Worm (Caenorhabditis elegans) whole organism, mixed stage, embryonic: ENCODE data around the gene dlc-1.

Source experiments
- M03D4.4 ChIP-seq: sonication (generic microtip); optimal IDR thresholded peaks from 2 replicates; lab custom pipeline; 2017; ENCODE audit warnings: mild to moderate bottlenecking, missing genetic modification characterization, missing compliant biosample characterization
- bed-3 ChIP-seq: fragments of 200-800 bp; sonication (Bioruptor generic); optimal IDR thresholded peaks from 3 replicates; lab custom pipeline; 2018; ENCODE audit warnings: mild to moderate bottlenecking, missing genetic modification characterization, moderate library complexity, missing compliant biosample characterization
- ceh-39 ChIP-seq: fragments of 150-350 bp; optimal IDR thresholded peaks from 2 replicates; lab custom pipeline; 2014; ENCODE audit warnings: missing biosample characterization, missing genetic modification characterization
- ceh-43 ChIP-seq: fragments of 200-800 bp; sonication (Bioruptor generic); optimal IDR thresholded peaks from 2 replicates; lab custom pipeline; 2018; ENCODE audit warnings: mild to moderate bottlenecking, missing genetic modification characterization, moderate library complexity, missing compliant biosample characterization
- ceh-83 ChIP-seq: fragments of 200-800 bp; sonication (Bioruptor generic); optimal IDR thresholded peaks from 2 replicates; lab custom pipeline; 2018; ENCODE audit warnings: mild to moderate bottlenecking, missing genetic modification characterization, missing compliant biosample characterization
- ces-1 ChIP-seq: fragments of 150-350 bp; optimal IDR thresholded peaks from 2 replicates; lab custom pipeline; 2014; ENCODE audit warnings: missing biosample characterization, missing genetic modification reagents, missing genetic modification characterization
- cnd-1 ChIP-seq: fragments of 200-800 bp; sonication (Bioruptor generic); optimal IDR thresholded peaks from 2 replicates; lab custom pipeline; 2018; ENCODE audit warnings: mild to moderate bottlenecking, missing genetic modification characterization, missing compliant biosample characterization
- drap-1 ChIP-seq: fragments of 200-800 bp; sonication (Bioruptor generic); optimal IDR thresholded peaks from 3 replicates; lab custom pipeline; 2018; ENCODE audit warnings: mild to moderate bottlenecking, missing genetic modification characterization, missing compliant biosample characterization
- elt-1 ChIP-seq: sonication (generic microtip); optimal IDR thresholded peaks from 2 replicates; lab custom pipeline; 2017; ENCODE audit warnings: missing genetic modification characterization, mild to moderate bottlenecking, missing compliant biosample characterization, antibody characterized with exemption, moderate library complexity, borderline replicate concordance; ENCODE audit not compliant: insufficient read depth
- elt-3 ChIP-seq: fragments of 150-350 bp; optimal IDR thresholded peaks from 2 replicates; lab custom pipeline; 2014; ENCODE audit warnings: missing biosample characterization, missing genetic modification characterization
- ham-2 ChIP-seq: fragments of 200-800 bp; sonication (Bioruptor generic); optimal IDR thresholded peaks from 2 replicates; lab custom pipeline; 2018; ENCODE audit warnings: mild to moderate bottlenecking, missing genetic modification characterization, missing compliant biosample characterization
- hlh-1 ChIP-seq: fragments of 150-350 bp; optimal IDR thresholded peaks from 2 replicates; lab custom pipeline; 2014; ENCODE audit warnings: missing biosample characterization, missing genetic modification reagents, missing genetic modification characterization
- lin-13 ChIP-seq: fragments of 150-350 bp; optimal IDR thresholded peaks from 2 replicates; lab custom pipeline; 2014; ENCODE audit warnings: missing biosample characterization, missing genetic modification characterization
- lin-32 ChIP-seq: fragments of 200-800 bp; sonication (Bioruptor generic); optimal IDR thresholded peaks from 2 replicates; lab custom pipeline; 2018; ENCODE audit warnings: mild to moderate bottlenecking, missing genetic modification characterization, missing compliant biosample characterization
- lsy-2 ChIP-seq: fragments of 150-350 bp; optimal IDR thresholded peaks from 2 replicates; lab custom pipeline; 2014; ENCODE audit warnings: missing biosample characterization, missing genetic modification characterization
- mab-5 ChIP-seq: fragments of 150-350 bp; optimal IDR thresholded peaks from 2 replicates; lab custom pipeline; 2014; ENCODE audit warnings: missing biosample characterization, missing genetic modification characterization
- mep-1 ChIP-seq: fragments of 150-350 bp; optimal IDR thresholded peaks from 2 replicates; lab custom pipeline; 2017; ENCODE audit warnings: missing biosample characterization, missing genetic modification reagents, missing genetic modification characterization, inconsistent platforms
- mls-2 ChIP-seq: sonication (generic microtip); optimal IDR thresholded peaks from 2 replicates; lab custom pipeline; 2016; ENCODE audit warnings: mild to moderate bottlenecking, missing genetic modification characterization, moderate library complexity, missing compliant biosample characterization
- nhr-2 ChIP-seq: fragments of 150-350 bp; optimal IDR thresholded peaks from 2 replicates; lab custom pipeline; 2014; ENCODE audit warnings: missing biosample characterization, missing genetic modification characterization
- nhr-237 ChIP-seq: fragments of 150-350 bp; optimal IDR thresholded peaks from 2 replicates; lab custom pipeline; 2014; ENCODE audit warnings: missing biosample characterization, missing genetic modification characterization
- nhr-28 ChIP-seq: fragments of 150-350 bp; optimal IDR thresholded peaks from 2 replicates; lab custom pipeline; 2014; ENCODE audit warnings: missing biosample characterization, missing genetic modification characterization
- nhr-76 ChIP-seq: sonication (generic microtip); optimal IDR thresholded peaks from 2 replicates; lab custom pipeline; 2017; ENCODE audit warnings: missing biosample characterization, missing genetic modification characterization
- pha-4 ChIP-seq: fragments of 150-350 bp; optimal IDR thresholded peaks from 2 replicates; lab custom pipeline; 2018; ENCODE audit warnings: missing biosample characterization, missing genetic modification reagents, missing genetic modification characterization
- sem-2 ChIP-seq: fragments of 200-800 bp; sonication (Bioruptor generic); optimal IDR thresholded peaks from 2 replicates; lab custom pipeline; 2018; ENCODE audit warnings: mild to moderate bottlenecking, missing genetic modification characterization, missing compliant biosample characterization
- snpc-4 ChIP-seq: fragments of 150-350 bp; optimal IDR thresholded peaks from 2 replicates; lab custom pipeline; 2014; ENCODE audit warnings: missing biosample characterization, missing genetic modification characterization
- sptf-1 ChIP-seq: sonication (generic microtip); optimal IDR thresholded peaks from 2 replicates; lab custom pipeline; 2017; ENCODE audit warnings: mild to moderate bottlenecking, missing genetic modification characterization, moderate library complexity, missing compliant biosample characterization
- unc-39 ChIP-seq: fragments of 150-350 bp; optimal IDR thresholded peaks from 2 replicates; lab custom pipeline; 2014; ENCODE audit warnings: missing biosample characterization, missing genetic modification characterization
- unc-62 ChIP-seq: fragments of 150-350 bp; optimal IDR thresholded peaks from 2 replicates; lab custom pipeline; 2014; ENCODE audit warnings: missing biosample characterization, missing genetic modification reagents, missing genetic modification characterization
- zip-8 ChIP-seq: fragments of 150-350 bp; optimal IDR thresholded peaks from 2 replicates; lab custom pipeline; 2014; ENCODE audit warnings: missing biosample characterization, missing genetic modification characterization
- ztf-11 ChIP-seq: fragments of 150-350 bp; optimal IDR thresholded peaks from 2 replicates; lab custom pipeline; 2014; ENCODE audit warnings: missing biosample characterization, missing genetic modification characterization

dlc-1 gene

DNA sequence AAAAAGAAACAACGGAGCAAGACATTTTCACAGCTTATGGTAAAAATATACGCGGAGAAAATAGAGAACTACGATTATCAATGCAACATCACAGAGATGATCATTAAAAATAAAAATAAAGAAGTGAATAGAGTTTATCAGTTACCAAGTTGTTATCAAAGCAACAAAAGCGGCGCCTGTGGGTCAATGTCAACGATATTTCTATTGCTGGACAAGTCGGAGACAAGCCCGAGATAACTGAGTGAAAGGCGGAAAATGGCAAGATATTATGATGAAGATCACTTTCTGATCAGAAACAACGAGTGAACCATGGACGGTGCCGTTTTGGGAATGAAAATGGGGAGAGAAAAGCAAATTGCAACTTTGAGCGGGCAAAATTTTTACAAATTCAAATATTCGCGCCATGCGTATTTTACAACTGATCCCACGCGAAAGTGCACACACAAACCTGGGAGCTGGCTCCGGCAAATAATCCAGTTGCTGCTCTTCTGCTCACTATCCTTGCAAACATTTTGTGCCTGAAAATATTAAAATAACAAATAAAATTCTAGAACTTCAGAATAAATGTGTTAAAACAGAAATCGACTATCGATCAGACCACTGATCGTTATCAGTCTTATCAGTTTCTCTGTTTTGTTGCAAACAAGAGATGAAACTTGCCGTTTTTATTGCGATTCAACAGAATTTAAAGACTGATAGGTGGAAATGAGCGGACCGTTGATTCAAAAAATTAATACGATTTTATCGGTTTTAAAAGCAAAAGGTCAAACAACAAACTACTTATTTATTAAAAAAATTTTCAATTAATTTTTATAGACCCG is 21.1 kb downstream of the dlc-1 start, which contains the start of gene mel-32:
Gene mel-32, minus strand, starts transcription at position 696 of the 821 bp plus-strand sequence.
- TF ChIP-seq lin-32 (GFP tag; lab: Kevin White, UChicago) (no peak), drap-1 (GFP tag; lab: Kevin White, UChicago) (no peak), pha-4 (tag; lab: Kevin White, UChicago) (no peak), nhr-28 (no peak), unc-62 (GFP tag; lab: Kevin White, UChicago) (no peak), ces-1 (GFP tag; lab: Kevin White, UChicago) (no peak), ham-2 (GFP tag; lab: Kevin White, UChicago) (no peak)

DNA sequence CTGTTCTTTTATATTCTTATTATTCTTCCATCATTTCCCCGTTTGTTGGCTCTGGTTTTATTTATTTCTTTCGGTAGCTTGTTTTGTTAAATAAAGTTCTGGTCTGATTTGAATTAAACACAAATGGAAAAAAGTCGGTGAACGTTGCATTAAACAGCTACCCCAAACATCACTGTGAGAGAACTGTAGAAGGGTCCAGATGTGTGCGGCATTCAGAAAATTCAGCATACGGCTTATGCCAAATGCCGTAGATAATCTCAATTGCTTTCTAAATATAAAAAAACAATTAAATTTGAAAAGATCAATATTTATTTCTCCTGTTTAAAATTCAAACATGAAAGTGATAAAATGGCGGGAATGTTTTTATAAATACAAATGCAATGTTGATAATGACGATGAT is 23.7 kb downstream of the dlc-1 start:
- no peak for TF ChIP-seq snpc-4
- no peak for TF ChIP-seq lin-13 (tag; lab: Kevin White, UChicago)
- no peak for TF ChIP-seq mab-5
- no peak for TF ChIP-seq ceh-39
- no peak for TF ChIP-seq cnd-1
- no peak for TF ChIP-seq nhr-28
- TF ChIP-seq ces-1 (GFP tag; lab: Kevin White, UChicago), result no peak
- TF ChIP-seq bed-3, result no peak
- TF ChIP-seq drap-1 (GFP tag; lab: Kevin White, UChicago), result no peak
- no peak for TF ChIP-seq ceh-83 (GFP tag; lab: Kevin White, UChicago)
- TF ChIP-seq ham-2 (GFP tag; lab: Kevin White, UChicago), result no peak
- TF ChIP-seq lin-32 (GFP tag; lab: Kevin White, UChicago), result no peak

DNA sequence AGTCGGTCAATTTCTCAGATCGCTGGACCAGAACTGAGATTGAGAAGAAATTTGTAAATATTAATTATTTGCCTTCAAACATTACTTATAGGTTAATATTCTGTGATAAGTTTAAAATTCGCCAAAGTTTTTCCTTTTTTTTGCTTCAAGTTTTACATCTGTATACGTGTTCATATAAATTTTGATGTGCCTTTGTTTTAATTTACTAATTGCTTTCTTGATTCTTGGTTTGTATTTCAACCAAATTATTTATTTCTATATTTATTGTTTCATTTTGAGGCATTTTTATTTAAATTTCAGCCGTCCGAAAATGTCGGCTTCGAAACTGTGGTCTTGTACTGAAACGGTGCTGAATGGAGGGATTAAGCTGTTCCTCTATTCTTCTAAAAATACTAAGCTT is 27.3 kb downstream of the dlc-1 start, which contains the start of gene C05D11.1:
Gene C05D11.1, plus strand, starts transcription at position 301 of the 400 bp plus-strand sequence.
- no peak for TF ChIP-seq lin-13 (tag; lab: Kevin White, UChicago)
- no peak for TF ChIP-seq nhr-2
- no peak for TF ChIP-seq nhr-76 (tag; lab: Kevin White, UChicago)
- no peak for TF ChIP-seq unc-62 (GFP tag; lab: Kevin White, UChicago)
- TF ChIP-seq mls-2, result no peak
- no peak for TF ChIP-seq sem-2 (GFP tag; lab: Kevin White, UChicago)
- no peak for TF ChIP-seq ceh-83 (GFP tag; lab: Kevin White, UChicago)
- no peak for TF ChIP-seq nhr-237 (tag; lab: Kevin White, UChicago)
- no peak for TF ChIP-seq ztf-11 (tag; lab: Kevin White, UChicago)

DNA sequence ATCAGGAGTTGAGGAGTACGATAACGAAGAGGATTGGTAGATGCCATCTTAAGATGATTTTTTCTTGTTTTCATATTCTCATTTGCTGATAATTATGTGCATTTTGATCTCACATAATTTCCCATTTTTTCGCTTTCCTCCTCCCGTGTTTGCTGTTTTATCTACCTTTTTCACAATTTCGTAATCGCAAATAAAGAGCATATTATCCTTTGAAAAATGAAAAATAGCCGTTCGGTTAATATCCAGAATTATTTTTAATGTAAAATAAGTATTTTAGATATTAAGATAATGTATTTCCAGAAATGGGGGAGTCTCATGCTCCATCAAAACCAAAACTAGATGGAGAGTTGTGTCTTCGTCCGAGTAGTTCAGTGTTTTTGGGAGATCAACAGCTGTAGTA is 30.6 kb downstream of the dlc-1 start, which contains the start of gene vps-16:
Gene vps-16, plus strand, starts transcription at position 301 of the 400 bp plus-strand sequence.
- TF ChIP-seq nhr-2 (no peak), cnd-1 (no peak), nhr-237 (tag; lab: Kevin White, UChicago) (no peak), M03D4.4 (tag; lab: Kevin White, UChicago) (no peak), mep-1 (no peak), elt-3 (tag; lab: Kevin White, UChicago) (no peak), zip-8 (tag; lab: Kevin White, UChicago) (no peak), elt-1 (tag; lab: Kevin White, UChicago) (no peak), unc-39 (tag; lab: Kevin White, UChicago) (no peak), hlh-1 (tag; lab: Kevin White, UChicago) (no peak)

DNA sequence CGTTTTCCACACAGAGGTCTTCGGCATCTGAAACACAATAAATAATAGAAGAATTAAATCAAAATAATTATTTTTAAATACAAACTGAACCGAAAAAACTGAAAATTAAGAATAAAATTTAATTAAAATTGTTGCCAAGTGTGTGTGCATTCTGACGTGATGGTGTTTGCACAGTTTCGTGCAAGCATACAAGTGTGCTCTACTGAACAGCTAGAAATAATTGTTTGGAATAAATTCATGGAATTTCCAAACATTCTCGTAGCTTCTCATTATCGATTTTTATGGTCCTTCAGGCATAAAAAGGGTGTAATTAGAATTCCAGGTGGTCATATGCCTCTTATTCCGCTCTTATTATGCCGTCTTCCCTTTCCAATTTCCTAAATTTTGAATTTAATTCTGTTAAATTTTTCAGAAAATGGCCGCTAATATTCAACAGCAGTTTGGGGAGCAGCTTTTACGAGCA is 31.8 kb downstream of the dlc-1 start, which contains the start of the genes mrps-17 and txdc-9:
Gene mrps-17, minus strand, starts transcription at position 33 of the 463 bp plus-strand sequence.
Gene txdc-9, plus strand, starts transcription at position 413 of the 463 bp plus-strand sequence.
- TF ChIP-seq ztf-11 (tag; lab: Kevin White, UChicago) (no peak), bed-3 (no peak), drap-1 (GFP tag; lab: Kevin White, UChicago) (no peak), mab-5 (no peak), nhr-28 (no peak), unc-62 (GFP tag; lab: Kevin White, UChicago) (no peak), sptf-1 (tag; lab: Kevin White, UChicago) (peak; percentile 55), mep-1 (peak; percentile 75), ceh-43 (GFP tag; lab: Kevin White, UChicago) (peak; percentile 80), ham-2 (GFP tag; lab: Kevin White, UChicago) (peak; percentile 70), zip-8 (tag; lab: Kevin White, UChicago) (no peak), elt-3 (tag; lab: Kevin White, UChicago) (no peak), snpc-4 (no peak), lin-13 (tag; lab: Kevin White, UChicago) (peak; percentile 48), nhr-2 (no peak), ces-1 (GFP tag; lab: Kevin White, UChicago) (peak; percentile 99), hlh-1 (tag; lab: Kevin White, UChicago) (peak; percentile 30), cnd-1 (no peak), nhr-76 (tag; lab: Kevin White, UChicago) (no peak), pha-4 (tag; lab: Kevin White, UChicago) (peak; percentile 86), sem-2 (GFP tag; lab: Kevin White, UChicago) (no peak), elt-1 (tag; lab: Kevin White, UChicago) (no peak), lsy-2 (tag; lab: Kevin White, UChicago) (peak; percentile 81)
